Worm (Caenorhabditis elegans): ENCODE data around the gene mtq-2.
"Not testable (repeated sequence)": the region's sequence is repeated elsewhere in the genome, so short reads cannot be mapped to it uniquely, and the experiment has no call there.

Gene mtq-2

ce11 chrII:2175367-2175766 is 13.9 kb downstream of the mtq-2 start, which contains the start of gene C33C12.7:
Gene C33C12.7, minus strand, starts transcription at chrII:2175467.
- TF ChIP-seq elt-3 (tag; optimal IDR thresholded peaks at IDR 0.05): no peak
- no peak for TF ChIP-seq mdl-1 (tag; optimal IDR thresholded peaks at IDR 0.05)
- no peak for TF ChIP-seq unc-30 (tag; optimal IDR thresholded peaks at IDR 0.05)
- no peak for TF ChIP-seq fkh-8 (tag; optimal IDR thresholded peaks at IDR 0.05)

- no peak for TF ChIP-seq zag-1 (tag; optimal IDR thresholded peaks at IDR 0.05)
- TF ChIP-seq unc-62 (GFP tag; optimal IDR thresholded peaks at IDR 0.05): no peak
- no peak for TF ChIP-seq tbx-2 (tag; optimal IDR thresholded peaks at IDR 0.05)
- TF ChIP-seq unc-30 (tag; optimal IDR thresholded peaks at IDR 0.05): no peak
- no peak for TF ChIP-seq lin-14 (GFP tag; optimal IDR thresholded peaks at IDR 0.05)
- TF ChIP-seq unc-86 (tag; optimal IDR thresholded peaks at IDR 0.05): no peak
- no peak for TF ChIP-seq C16A3.4 (tag; optimal IDR thresholded peaks at IDR 0.05)
- no peak for TF ChIP-seq nhr-90 (tag; optimal IDR thresholded peaks at IDR 0.05; ENCODE audit: poor library complexity)
These were observed 19.2 kb downstream of the mtq-2 start, which contains the start of gene C33C12.12 for ce11 chrII:2170085-2170484. Gene C33C12.12, minus strand, starts transcription at chrII:2170185.

ce11 chrII:2168374-2168773 is 20.9 kb downstream of the mtq-2 start, which contains the start of gene fbxb-38:
Gene fbxb-38, minus strand, starts transcription at chrII:2168763.
- TF ChIP-seq ces-1 (GFP tag; optimal IDR thresholded peaks at IDR 0.05): no peak
- no peak for TF ChIP-seq pax-3 (tag; optimal IDR thresholded peaks at IDR 0.05)
- TF ChIP-seq hlh-4 (tag; optimal IDR thresholded peaks at IDR 0.05): no peak
- no peak for TF ChIP-seq lin-13 (GFP tag; optimal IDR thresholded peaks at IDR 0.05)
- TF ChIP-seq nhr-90 (tag; optimal IDR thresholded peaks at IDR 0.05; ENCODE audit: poor library complexity): no peak
- TF ChIP-seq dpl-1 (GFP tag; optimal IDR thresholded peaks at IDR 0.05): no peak
- TF ChIP-seq nhr-71 (tag; optimal IDR thresholded peaks at IDR 0.05): no peak
- TF ChIP-seq snu-23 (GFP tag; optimal IDR thresholded peaks at IDR 0.05): no peak
- TF ChIP-seq ceh-82 (tag; optimal IDR thresholded peaks at IDR 0.05): no peak
- TF ChIP-seq F16B12.6 (tag; optimal IDR thresholded peaks at IDR 0.05): no peak
- TF ChIP-seq egl-27 (tag; optimal IDR thresholded peaks at IDR 0.05): no peak
- TF ChIP-seq mef-2 (tag; optimal IDR thresholded peaks at IDR 0.05): no peak
- no peak for TF ChIP-seq hlh-17 (GFP tag; optimal IDR thresholded peaks at IDR 0.05; ENCODE audit: borderline replicate concordance)
- TF ChIP-seq unc-130 (tag; optimal IDR thresholded peaks at IDR 0.05): no peak

ce11 chrII:2166376-2166775 is 22.9 kb downstream of the mtq-2 start, which contains the start of gene C33C12.4:
Gene C33C12.4, minus strand, starts transcription at chrII:2166476.
- TF ChIP-seq dsc-1 (tag; optimal IDR thresholded peaks at IDR 0.05): no peak
- no peak for TF ChIP-seq aha-1 (tag; optimal IDR thresholded peaks at IDR 0.05)
- TF ChIP-seq irx-1 (tag; optimal IDR thresholded peaks at IDR 0.05): no peak
- TF ChIP-seq swsn-7 (tag; optimal IDR thresholded peaks at IDR 0.05): no peak
- TF ChIP-seq isw-1 (GFP tag; IDR thresholded peaks at IDR 0.05): no peak
- TF ChIP-seq mef-2 (tag; optimal IDR thresholded peaks at IDR 0.05): no peak
- no peak for TF ChIP-seq unc-98 (GFP tag; IDR thresholded peaks at IDR 0.05)
- no peak for TF ChIP-seq C16A3.4 (tag; optimal IDR thresholded peaks at IDR 0.05)

ce11 chrII:2163370-2163882 is 25.8 kb downstream of the mtq-2 start, which contains the start of gene C33C12.11:
Gene C33C12.11, minus strand, starts transcription at chrII:2163832.
- TF ChIP-seq aly-2 (tag; optimal IDR thresholded peaks at IDR 0.05); ama-1 (optimal IDR thresholded peaks at IDR 0.05); hpl-2 (GFP tag; optimal IDR thresholded peaks at IDR 0.05): not testable (repeated sequence)

ce11 chrII:2153708-2154107 is 35.5 kb downstream of the mtq-2 start, which contains the start of gene math-18:
Gene math-18, plus strand, starts transcription at chrII:2154008.
- TF ChIP-seq xbp-1 (tag; optimal IDR thresholded peaks at IDR 0.05); tbx-2 (tag; optimal IDR thresholded peaks at IDR 0.05); grh-1 (GFP tag; IDR thresholded peaks at IDR 0.05): not testable (repeated sequence)

All from whole organism, L1 larva.